Fruit fly (Drosophila melanogaster): ENCODE results near the gene Nepl6.
A peak's percentile ranks its signal among the peaks of the same experiment; 100 is the strongest.

Nepl6 gene

dm6 chr2L:6339010-6339897 is 46.1 kb downstream of the Nepl6 start (continued):
- TF ChIP-seq CG6791 (GFP tag; IDR thresholded peaks at IDR 0.05; ENCODE audit: partially characterized antibody) = 0 out of 3 replicates have a peak, but pooled peaks have one; percentile 8
- TF ChIP-seq klu (GFP tag; IDR thresholded peaks at IDR 0.05) = no peak

- no peak for TF ChIP-seq Dek (tag; optimal IDR thresholded peaks at IDR 0.05)
- no peak for TF ChIP-seq CG2875 (GFP tag; optimal IDR thresholded peaks at IDR 0.05)
- peak; percentile 85 for TF ChIP-seq Ets65A (GFP tag)
- TF ChIP-seq CG33213 (GFP tag; optimal IDR thresholded peaks at IDR 0.05) = peak; percentile 52
- TF ChIP-seq trem (tag; optimal IDR thresholded peaks at IDR 0.05) = no peak
- no peak for TF ChIP-seq YL-1 (GFP tag; optimal IDR thresholded peaks at IDR 0.05)
- TF ChIP-seq CkIIα-i1 (GFP tag; IDR thresholded peaks at IDR 0.05) = no peak
- peak; percentile 56 for TF ChIP-seq bcd (GFP tag; optimal IDR thresholded peaks at IDR 0.05)
- peak; percentile 33 for TF ChIP-seq unpg (GFP tag; optimal IDR thresholded peaks at IDR 0.05)
- no peak for TF ChIP-seq maf-S (GFP tag; optimal IDR thresholded peaks at IDR 0.05)
- no peak for TF ChIP-seq dimm (GFP tag; IDR thresholded peaks at IDR 0.05)
- TF ChIP-seq CG1832 (GFP tag; optimal IDR thresholded peaks at IDR 0.05) = no peak
- TF ChIP-seq CG9609 (GFP tag; optimal IDR thresholded peaks at IDR 0.05) = no peak
- TF ChIP-seq Oaz (GFP tag; IDR thresholded peaks at IDR 0.05) = no peak
- no peak for TF ChIP-seq eyg (GFP tag; optimal IDR thresholded peaks at IDR 0.05)
- no peak for TF ChIP-seq CG1647 (GFP tag; optimal IDR thresholded peaks at IDR 0.05)
- TF ChIP-seq fd3F (GFP tag; optimal IDR thresholded peaks at IDR 0.05) = no peak
- TF ChIP-seq CG31224 (GFP tag; IDR thresholded peaks at IDR 0.05) = no peak
- peak; percentile 21 for TF ChIP-seq Fer3 (tag; optimal IDR thresholded peaks at IDR 0.05)
- peak; percentile 60 for TF ChIP-seq her (GFP tag; optimal IDR thresholded peaks at IDR 0.05)
- TF ChIP-seq tx (GFP tag; optimal IDR thresholded peaks at IDR 0.05) = peak; percentile 0
- no peak for TF ChIP-seq Hey (tag; optimal IDR thresholded peaks at IDR 0.05)
- no peak for TF ChIP-seq CG16779 (GFP tag; IDR thresholded peaks at IDR 0.05)
- TF ChIP-seq hbn (GFP tag; IDR thresholded peaks at IDR 0.05; ENCODE audit: partially characterized antibody) = peak; percentile 76
- TF ChIP-seq CG4360 (GFP tag; IDR thresholded peaks at IDR 0.05) = no peak
- peak; percentile 92 for TF ChIP-seq Lhr (GFP tag; optimal IDR thresholded peaks at IDR 0.05)
- TF ChIP-seq slou (GFP tag; optimal IDR thresholded peaks at IDR 0.05) = no peak
- TF ChIP-seq CG32767 (GFP tag; IDR thresholded peaks at IDR 0.05) = no peak
- peak; percentile 74 for TF ChIP-seq CG12659 (GFP tag; optimal IDR thresholded peaks at IDR 0.05)
- TF ChIP-seq Dll (GFP tag; IDR thresholded peaks at IDR 0.05; ENCODE audit: partially characterized antibody) = peak; percentile 88
- TF ChIP-seq CG6791 (GFP tag; IDR thresholded peaks at IDR 0.05; ENCODE audit: partially characterized antibody) = peak; percentile 81
- TF ChIP-seq CG7786 (GFP tag; optimal IDR thresholded peaks at IDR 0.05) = peak; percentile 30
- TF ChIP-seq sr (GFP tag; IDR thresholded peaks at IDR 0.05) = peak; percentile 41; the same call in 1 of the 3 replicates
- TF ChIP-seq sob (GFP tag; IDR thresholded peaks at IDR 0.05) = peak; percentile 71
- TF ChIP-seq sc (optimal IDR thresholded peaks at IDR 0.05) = no peak
- peak; percentile 5 for TF ChIP-seq sc (GFP tag; optimal IDR thresholded peaks at IDR 0.05)
- TF ChIP-seq Max (GFP tag; optimal IDR thresholded peaks at IDR 0.05) = peak; percentile 5
- no peak for TF ChIP-seq CG2202 (tag; optimal IDR thresholded peaks at IDR 0.05)
- TF ChIP-seq ara (GFP tag; IDR thresholded peaks at IDR 0.05) = peak; percentile 27; the same call in 1 of the 2 replicates
- TF ChIP-seq sna (GFP tag; IDR thresholded peaks at IDR 0.05; ENCODE audit: partially characterized antibody) = peak; percentile 76
- peak; percentile 1 for TF ChIP-seq pfk (GFP tag; optimal IDR thresholded peaks at IDR 0.05)
- peak; percentile 49 for TF ChIP-seq CG8924 (tag; optimal IDR thresholded peaks at IDR 0.05)
- TF ChIP-seq CG4730 (GFP tag; IDR thresholded peaks at IDR 0.05) = no peak
- peak; percentile 10 for TF ChIP-seq Nf-YC (tag; optimal IDR thresholded peaks at IDR 0.05)
- peak; percentile 48; the same call in 1 of the 2 replicates for TF ChIP-seq CG1024 (GFP tag; IDR thresholded peaks at IDR 0.05)
Observed at dm6 chr2L:6338367-6338975, 46.8 kb downstream of the Nepl6 start, which contains the start of the genes Pez and Cpr. TSS of gene Pez (minus strand) at chr2L:6338671. TSS of gene Cpr (plus strand) at chr2L:6338836.

Measured in whole organism, embryonic.